Worm (Caenorhabditis elegans) whole organism, late embryonic: ENCODE data around the gene exos-2.

Source experiments
- C38D4.7 ChIP-seq: fragments of 200-800 bp; sonication (Bioruptor generic); optimal IDR thresholded peaks from 2 replicates; lab custom pipeline; 2018; ENCODE audit warnings: mild to moderate bottlenecking, missing genetic modification characterization, moderate library complexity, missing compliant biosample characterization
- Y22D7AL.16 ChIP-seq: sonication (generic microtip); optimal IDR thresholded peaks from 2 replicates; lab custom pipeline; 2016; ENCODE audit warnings: missing genetic modification characterization, missing compliant biosample characterization
- fax-1 ChIP-seq: sonication (generic microtip); optimal IDR thresholded peaks from 2 replicates; lab custom pipeline; 2016; ENCODE audit warnings: missing genotype, missing genetic modification characterization, missing compliant biosample characterization
- fkh-10 ChIP-seq: fragments of 150-350 bp; optimal IDR thresholded peaks from 2 replicates; lab custom pipeline; 2014; ENCODE audit warnings: missing biosample characterization, missing genetic modification reagents, missing genetic modification characterization
- madf-2 ChIP-seq: sonication (generic microtip); optimal IDR thresholded peaks from 2 replicates; lab custom pipeline; 2017; ENCODE audit warnings: missing genetic modification characterization, missing compliant biosample characterization
- nhr-11 ChIP-seq: fragments of 150-350 bp; optimal IDR thresholded peaks from 2 replicates; lab custom pipeline; 2014; ENCODE audit warnings: missing biosample characterization, missing genetic modification characterization
- pha-4 ChIP-seq: fragments of 150-350 bp; optimal IDR thresholded peaks from 2 replicates; lab custom pipeline; 2018; ENCODE audit warnings: missing biosample characterization, missing genetic modification reagents, missing genetic modification characterization
- sox-4 ChIP-seq: sonication (generic microtip); optimal IDR thresholded peaks from 2 replicates; lab custom pipeline; 2017; ENCODE audit warnings: mild to moderate bottlenecking, missing genetic modification characterization, inconsistent platforms, missing compliant biosample characterization

- no peak for TF ChIP-seq fkh-10
- TF ChIP-seq Y22D7AL.16 (tag; lab: Kevin White, UChicago), result no peak
- TF ChIP-seq C38D4.7 (GFP tag; lab: Kevin White, UChicago), result no peak
- TF ChIP-seq pha-4, result no peak
- no peak for TF ChIP-seq madf-2
- no peak for TF ChIP-seq nhr-11
- no peak for TF ChIP-seq sox-4
- no peak for TF ChIP-seq fax-1 (tag; lab: Kevin White, UChicago)
These were observed 45.3 kb downstream of the exos-2 start for ce11 chrIV:6460596-6460995.
